Fruit fly (Drosophila melanogaster) whole organism, embryonic: ENCODE results near the gene IFT54.
A peak's percentile ranks its signal among the peaks of the same experiment; 100 is the strongest.

Source experiments
- Abd-B ChIP-seq: fragments of 200-800 bp; sonication (Bioruptor generic); optimal IDR thresholded peaks from 2 replicates; lab custom pipeline; 2018; ENCODE audit warnings: missing biosample characterization, mild to moderate bottlenecking, missing genetic modification characterization, moderate library complexity
- CG12219 ChIP-seq: fragments of 200-800 bp; sonication (Bioruptor generic); optimal IDR thresholded peaks from 3 replicates; lab custom pipeline; 2018; ENCODE audit warnings: missing biosample characterization, mild to moderate bottlenecking, missing genetic modification characterization
- grn ChIP-seq: fragments of 200-800 bp; sonication (Bioruptor generic); optimal IDR thresholded peaks from 3 replicates; lab custom pipeline; 2017; ENCODE audit warnings: missing biosample characterization, missing genetic modification characterization
- mirr ChIP-seq: fragments of 200-800 bp; sonication (Bioruptor generic); optimal IDR thresholded peaks from 3 replicates; lab custom pipeline; 2018; ENCODE audit warnings: missing biosample characterization, mild to moderate bottlenecking, missing genetic modification characterization

DNA sequence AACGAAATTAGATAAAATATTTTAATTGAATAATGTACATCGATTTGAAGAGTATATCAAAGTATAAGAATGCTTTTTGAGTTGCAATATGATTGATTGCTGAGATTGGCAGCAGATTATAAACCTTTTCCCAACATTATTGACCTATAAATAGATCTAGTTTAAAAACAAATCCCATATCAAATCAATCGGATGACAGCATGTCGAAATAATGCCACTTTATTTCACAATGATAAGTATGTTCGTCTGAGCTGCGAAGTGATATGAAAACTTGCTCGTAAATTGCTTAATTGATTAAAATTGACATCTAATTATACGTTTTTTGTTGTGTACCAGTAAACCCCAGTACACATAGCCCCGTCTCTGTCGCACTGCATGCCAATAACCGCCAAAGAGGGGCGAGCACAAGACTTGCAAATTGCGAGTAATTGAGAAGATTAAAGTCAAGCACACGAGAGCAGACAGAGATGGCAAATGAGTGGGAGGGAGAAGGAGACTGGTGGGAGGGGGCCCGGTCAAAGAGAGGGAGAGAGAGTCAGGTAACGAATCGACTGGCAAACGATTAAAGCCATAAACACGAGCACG lies 19.1 kb upstream of the IFT54 start:
- TF ChIP-seq mirr: no peak
- TF ChIP-seq grn (GFP tag; lab: Kevin White, UChicago): no peak
- peak; percentile 41 for TF ChIP-seq Abd-B (GFP tag; lab: Kevin White, UChicago)
- no peak for TF ChIP-seq CG12219 (GFP tag; lab: Kevin White, UChicago)
